Worm (Caenorhabditis elegans) whole organism, L1 larva: ENCODE measurements around the gene Y39A1A.21.
A peak's percentile ranks its signal among the peaks of the same experiment; 100 is the strongest.

ENCODE experiments used
- F16B12.6 ChIP-seq: fragments of 150-350 bp; optimal IDR thresholded peaks from 2 replicates; lab custom pipeline; 2014; ENCODE audit warnings: missing biosample characterization, missing genetic modification characterization
- aly-2 ChIP-seq: fragments of 150-350 bp; optimal IDR thresholded peaks from 2 replicates; lab custom pipeline; 2014; ENCODE audit warnings: missing biosample characterization, missing genetic modification characterization
- blmp-1 ChIP-seq: fragments of 150-350 bp; optimal IDR thresholded peaks from 2 replicates; lab custom pipeline; 2014; ENCODE audit warnings: missing biosample characterization, missing genetic modification characterization
- ceh-82 ChIP-seq, 3 experiments: fragments of 150-350 bp in 1 of 3; sonication (generic microtip) in 2 of 3; optimal IDR thresholded peaks; 2 replicates each; lab custom pipeline; 2014 to 2017; ENCODE audit warnings: missing biosample characterization in 3 of 3, missing genetic modification characterization in 3 of 3
- ceh-90 ChIP-seq: sonication (generic microtip); optimal IDR thresholded peaks from 2 replicates; lab custom pipeline; 2016; ENCODE audit warnings: missing genetic modification characterization, missing compliant biosample characterization
- efl-1 ChIP-seq, 4 experiments: fragments of 150-350 bp; optimal IDR thresholded peaks in 3 of 4; peaks in 1 of 4; 1 replicate in 1 of 4; 2 replicates in 3 of 4; lab custom pipeline; 2014; ENCODE audit warnings: missing biosample characterization in 2 of 4, missing genetic modification characterization in 2 of 4, missing genetic modification reagents in 2 of 4
- elt-2 ChIP-seq: sonication (generic microtip); optimal IDR thresholded peaks from 2 replicates; lab custom pipeline; 2016; ENCODE audit warnings: missing genetic modification characterization, mild to moderate bottlenecking, inconsistent platforms, missing compliant biosample characterization, missing genetic modification reagents
- elt-3 ChIP-seq, 6 experiments: fragments of 150-350 bp in 1 of 6; sonication (generic microtip); optimal IDR thresholded peaks; 2 replicates each; lab custom pipeline; 2017 to 2018; ENCODE audit warnings: missing biosample characterization in 6 of 6, missing genetic modification characterization in 6 of 6, inconsistent platforms in 1 of 6
- fkh-10 ChIP-seq: sonication (generic microtip); optimal IDR thresholded peaks from 2 replicates; lab custom pipeline; 2017; ENCODE audit warnings: missing biosample characterization, missing genetic modification reagents, missing genetic modification characterization
- fkh-4 ChIP-seq: sonication (generic microtip); optimal IDR thresholded peaks from 2 replicates; lab custom pipeline; 2016; ENCODE audit warnings: missing compliant biosample characterization, missing genetic modification characterization, borderline replicate concordance
- grh-1 ChIP-seq: fragments of 200-800 bp; sonication (Bioruptor generic); IDR thresholded peaks from 2 replicates; pipeline ENCODE4 v1.3.6; 2022; ENCODE audit warnings: missing genetic modification reagents, missing genetic modification characterization, missing compliant biosample characterization
- irx-1 ChIP-seq: sonication (generic microtip); optimal IDR thresholded peaks from 2 replicates; lab custom pipeline; 2016; ENCODE audit warnings: missing genetic modification characterization, missing compliant biosample characterization
- lin-13 ChIP-seq: fragments of 150-350 bp; optimal IDR thresholded peaks from 2 replicates; lab custom pipeline; 2014; ENCODE audit warnings: missing biosample characterization, missing genetic modification reagents, missing genetic modification characterization
- lin-14 ChIP-seq: fragments of 200-800 bp; sonication (Bioruptor generic); optimal IDR thresholded peaks from 2 replicates; lab custom pipeline; 2018; ENCODE audit warnings: mild to moderate bottlenecking, missing genetic modification characterization, moderate library complexity, missing compliant biosample characterization
- lin-15B ChIP-seq: fragments of 150-350 bp; sonication (generic microtip); optimal IDR thresholded peaks from 3 replicates; lab custom pipeline; 2014; ENCODE audit warnings: missing biosample characterization, missing genetic modification characterization
- lin-35 ChIP-seq, 2 experiments: fragments of 150-350 bp; optimal IDR thresholded peaks; 2 replicates each; lab custom pipeline; 2014; ENCODE audit warnings: missing biosample characterization in 2 of 2, missing genetic modification characterization in 2 of 2, missing genetic modification reagents in 2 of 2
- lsy-2 ChIP-seq, 2 experiments: fragments of 150-350 bp; optimal IDR thresholded peaks; 2 replicates each; lab custom pipeline; 2014; ENCODE audit warnings: missing biosample characterization in 2 of 2, missing genetic modification characterization in 2 of 2
- mab-9 ChIP-seq: fragments of 200-800 bp; sonication (Bioruptor generic); IDR thresholded peaks from 2 replicates; pipeline ENCODE4 v1.3.6; 2022; ENCODE audit warnings: missing genetic modification reagents, missing genetic modification characterization, missing compliant biosample characterization
- mdl-1 ChIP-seq, 2 experiments: fragments of 150-350 bp; optimal IDR thresholded peaks; 2 replicates each; lab custom pipeline; 2014 to 2017; ENCODE audit warnings: missing biosample characterization in 2 of 2, missing genetic modification characterization in 2 of 2, inconsistent platforms in 1 of 2
- nhr-20 ChIP-seq: sonication (generic microtip); optimal IDR thresholded peaks from 2 replicates; lab custom pipeline; 2016; ENCODE audit warnings: mild to moderate bottlenecking, missing genetic modification characterization, missing compliant biosample characterization
- nhr-71 ChIP-seq: sonication (generic microtip); optimal IDR thresholded peaks from 2 replicates; lab custom pipeline; 2016; ENCODE audit warnings: mild to moderate bottlenecking, missing genetic modification characterization, moderate library complexity, missing compliant biosample characterization
- nhr-77 ChIP-seq: fragments of 150-350 bp; optimal IDR thresholded peaks from 2 replicates; lab custom pipeline; 2014; ENCODE audit warnings: missing biosample characterization, missing genetic modification characterization
- nhr-85 ChIP-seq: sonication (generic microtip); peaks from one replicate; lab custom pipeline; 2016; ENCODE audit warnings: missing genetic modification characterization, inconsistent platforms, missing compliant biosample characterization
- skn-1 ChIP-seq: fragments of 150-350 bp; optimal IDR thresholded peaks from 2 replicates; lab custom pipeline; 2014; ENCODE audit warnings: missing biosample characterization, missing genetic modification characterization
- snu-23 ChIP-seq: sonication (generic microtip); optimal IDR thresholded peaks from 2 replicates; lab custom pipeline; 2016; ENCODE audit warnings: missing genetic modification characterization, missing compliant biosample characterization
- tbx-2 ChIP-seq: sonication (generic microtip); optimal IDR thresholded peaks from 2 replicates; lab custom pipeline; 2016; ENCODE audit warnings: missing genetic modification characterization, missing compliant biosample characterization
- unc-30 ChIP-seq: sonication (generic microtip); optimal IDR thresholded peaks from 2 replicates; lab custom pipeline; 2017; ENCODE audit warnings: missing biosample characterization, missing genetic modification characterization
- unc-62 ChIP-seq: fragments of 150-350 bp; optimal IDR thresholded peaks from 2 replicates; lab custom pipeline; 2014; ENCODE audit warnings: missing biosample characterization, missing genetic modification reagents, missing genetic modification characterization
- xbp-1 ChIP-seq: sonication (generic microtip); optimal IDR thresholded peaks from 2 replicates; lab custom pipeline; 2016; ENCODE audit warnings: missing genetic modification characterization, missing compliant biosample characterization
- ztf-4 ChIP-seq: fragments of 150-350 bp; optimal IDR thresholded peaks from 2 replicates; lab custom pipeline; 2014; ENCODE audit warnings: missing biosample characterization, missing genetic modification characterization

Y39A1A.21 gene

DNA sequence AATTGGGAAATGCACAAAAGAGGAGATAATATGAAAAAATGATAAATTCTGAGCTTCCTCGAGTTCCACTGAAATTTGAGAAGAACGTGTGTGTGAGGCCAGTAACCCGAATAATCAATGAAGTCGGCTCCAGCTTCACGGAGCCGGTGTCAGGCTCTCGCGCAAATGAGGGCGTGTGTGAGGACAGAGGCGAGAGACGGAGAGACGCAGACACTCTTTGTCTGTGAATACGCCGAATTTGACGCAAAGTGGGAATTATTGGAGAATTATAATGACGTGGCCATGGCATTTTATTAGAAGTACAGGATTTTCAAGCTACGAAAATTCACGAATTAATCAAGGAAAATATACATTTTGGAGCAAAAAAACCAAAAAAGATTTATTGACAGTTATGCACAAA, 33.1 kb upstream of the Y39A1A.21 start (continued):
- TF ChIP-seq nhr-20 (peak; percentile 47), snu-23 (GFP tag; lab: Kevin White, UChicago) (peak; percentile 71), unc-62 (GFP tag; lab: Kevin White, UChicago) (no peak), F16B12.6 (tag; lab: Kevin White, UChicago) (peak; percentile 88), skn-1 (tag; lab: Kevin White, UChicago) (peak; percentile 8), fkh-10 (GFP tag; lab: Kevin White, UChicago) (no peak), lsy-2 (tag; optimal IDR thresholded peaks at IDR 0.05; lab: Kevin White, UChicago) (peak; percentile 21 to 70), lin-35 (GFP tag; optimal IDR thresholded peaks at IDR 0.05; lab: Kevin White, UChicago) (peak; percentile 64 to 68), nhr-71 (peak; percentile 65), elt-3 (tag; optimal IDR thresholded peaks at IDR 0.05; lab: Kevin White, UChicago) (no peak)

DNA sequence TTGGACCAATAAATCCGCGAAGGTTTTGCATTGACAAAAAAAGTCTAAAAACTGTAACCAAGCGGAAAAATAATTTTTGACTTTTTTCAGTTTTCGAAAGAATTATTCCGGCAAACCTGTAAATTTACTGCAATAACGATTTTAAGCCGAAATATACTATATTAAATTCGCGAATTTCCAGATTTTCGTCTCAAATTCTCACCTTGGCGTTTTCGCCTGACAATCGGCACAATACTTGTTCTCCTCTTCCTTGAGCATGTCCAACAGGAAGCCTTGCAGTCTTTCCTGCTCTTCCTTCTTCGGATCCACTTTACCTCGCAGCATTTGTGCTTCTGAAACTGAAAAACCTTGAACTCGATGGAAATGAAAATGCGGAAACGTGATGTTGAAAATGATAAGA, 32.6 kb upstream of the Y39A1A.21 start, which contains the start of gene smap-1:
Gene smap-1, minus strand, starts transcription at position 338 of the 400 bp plus-strand sequence.
- no peak for TF ChIP-seq unc-30
- no peak for TF ChIP-seq efl-1 (optimal IDR thresholded peaks at IDR 0.05; lab: Kevin White, UChicago)
- peak in 1 of 2 experiments; percentile 89 for TF ChIP-seq efl-1 (GFP tag; optimal IDR thresholded peaks at IDR 0.05 in 1 of 2; lab: Kevin White, UChicago)

DNA sequence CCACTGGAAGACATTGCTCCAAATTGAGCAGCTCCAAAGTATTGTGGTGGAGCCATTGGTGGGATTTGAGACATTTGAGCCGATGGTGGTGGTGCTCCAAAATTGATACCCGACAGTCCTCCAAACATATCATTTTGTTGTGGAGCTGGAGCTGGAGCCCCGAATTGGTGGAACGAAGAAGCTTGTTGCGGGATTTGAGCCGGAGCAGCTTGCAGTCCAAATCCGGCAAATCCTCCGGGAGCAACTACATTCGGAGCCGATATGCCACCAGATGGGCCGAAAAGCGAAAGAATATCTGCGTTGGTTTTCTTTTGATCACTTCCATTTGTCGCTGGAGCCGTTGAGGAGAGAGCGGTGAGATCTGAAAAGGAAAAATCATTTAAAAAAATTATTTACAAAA, 31.3 kb upstream of the Y39A1A.21 start:
- TF ChIP-seq nhr-20 (no peak), efl-1 (optimal IDR thresholded peaks at IDR 0.05; lab: Kevin White, UChicago) (no peak), efl-1 (GFP tag; optimal IDR thresholded peaks at IDR 0.05 in 1 of 2; lab: Kevin White, UChicago) (peak in 1 of 2 experiments; percentile 25)

DNA sequence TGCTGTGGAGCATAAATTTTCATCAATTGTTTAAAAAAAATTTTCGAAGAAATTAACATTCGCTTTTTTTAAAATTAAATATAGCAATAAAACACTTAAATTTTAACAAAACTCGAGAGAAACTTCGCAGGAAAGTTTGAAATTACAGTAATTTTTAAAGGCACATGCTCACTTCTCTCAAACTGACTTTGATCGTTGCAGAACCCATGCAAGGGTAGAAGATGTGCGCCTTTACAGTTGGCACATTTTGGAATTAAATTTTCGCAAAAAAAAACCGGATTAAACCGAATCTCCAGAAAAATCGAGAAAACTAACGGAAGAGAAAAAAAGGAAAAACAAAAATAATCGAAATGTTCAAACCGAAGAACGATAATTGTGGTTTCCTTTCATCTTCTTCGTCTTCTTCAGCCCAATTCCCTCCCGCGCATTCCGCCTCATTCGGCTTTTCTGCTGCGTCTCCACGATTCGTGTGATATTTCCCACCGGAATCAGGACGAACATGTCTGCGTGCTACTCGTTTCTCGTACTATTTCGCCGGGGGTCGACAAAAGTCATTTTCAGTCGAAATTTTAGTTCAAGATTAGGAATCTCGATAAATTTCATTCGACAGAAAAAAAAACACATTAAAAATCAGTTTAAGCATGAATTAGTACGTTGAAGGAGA, 29.6 kb upstream of the Y39A1A.21 start:
- TF ChIP-seq lin-35 (GFP tag; optimal IDR thresholded peaks at IDR 0.05; lab: Kevin White, UChicago) (peak in 1 of 2 experiments; percentile 26), elt-3 (tag; optimal IDR thresholded peaks at IDR 0.05; lab: Kevin White, UChicago) (peak in 1 of 6 experiments; percentile 4), ceh-82 (tag; optimal IDR thresholded peaks at IDR 0.05; lab: Kevin White, UChicago) (no peak), ceh-90 (tag; lab: Kevin White, UChicago) (no peak), efl-1 (optimal IDR thresholded peaks at IDR 0.05; lab: Kevin White, UChicago) (peak; percentile 11 to 35), efl-1 (GFP tag; optimal IDR thresholded peaks at IDR 0.05 in 1 of 2; lab: Kevin White, UChicago) (peak in 1 of 2 experiments; percentile 33), elt-2 (no peak), mdl-1 (tag; optimal IDR thresholded peaks at IDR 0.05; lab: Kevin White, UChicago) (no peak), lin-15B (no peak), ztf-4 (tag; lab: Kevin White, UChicago) (no peak), lin-14 (peak; percentile 47), grh-1 (GFP tag; lab: Robert Waterston, UW) (0 out of 2 replicates have a peak, but pooled peaks have one; percentile 31), lin-13 (no peak), mab-9 (GFP tag; lab: Robert Waterston, UW) (no peak), blmp-1 (tag; lab: Kevin White, UChicago) (peak; percentile 76), irx-1 (tag; lab: Kevin White, UChicago) (no peak), aly-2 (tag; lab: Kevin White, UChicago) (no peak), xbp-1 (tag; lab: Kevin White, UChicago) (no peak), nhr-85 (peak; percentile 35)
- TF ChIP-seq, all 84 proteins: peak for 7

DNA sequence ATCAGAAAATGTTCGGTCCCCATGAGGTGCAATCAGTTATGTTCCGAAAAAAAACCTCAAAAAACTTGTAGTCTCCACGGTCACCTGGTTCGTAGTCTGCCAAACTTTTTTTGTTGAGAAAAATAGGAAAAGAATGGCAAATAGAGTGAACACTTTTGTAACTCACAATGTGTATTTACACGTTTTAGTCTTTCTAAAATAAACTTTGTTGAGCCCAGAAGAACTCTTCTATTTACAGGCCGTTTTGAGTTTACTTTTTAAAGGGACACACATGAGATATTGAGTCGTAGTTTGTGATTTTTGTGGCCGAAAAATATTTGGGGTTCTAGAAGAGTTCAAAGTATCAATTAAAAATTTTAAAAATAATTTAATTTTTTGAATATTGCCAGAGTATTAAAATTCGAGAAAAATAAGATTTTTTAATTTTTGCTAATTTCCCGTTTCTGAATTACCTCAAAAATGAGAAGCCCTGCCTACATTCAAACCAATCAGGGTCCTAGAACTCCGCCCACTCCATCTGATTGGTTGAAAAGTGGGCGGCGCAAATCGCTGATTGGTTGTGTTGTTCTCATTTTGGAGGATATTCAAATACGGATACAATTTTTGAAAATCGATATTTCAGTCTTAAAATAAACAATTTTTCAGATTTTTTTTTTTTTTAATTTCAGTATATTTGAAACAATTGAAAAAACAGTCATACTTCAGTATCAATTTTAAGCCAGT, 27.9 kb upstream of the Y39A1A.21 start:
- peak; percentile 2 for TF ChIP-seq tbx-2 (tag; lab: Kevin White, UChicago)
- peak; percentile 28 for TF ChIP-seq nhr-77 (tag; lab: Kevin White, UChicago)
- TF ChIP-seq lin-14: peak; percentile 39
- TF ChIP-seq efl-1 (optimal IDR thresholded peaks at IDR 0.05; lab: Kevin White, UChicago): no peak
- peak in 1 of 2 experiments; percentile 47 for TF ChIP-seq efl-1 (GFP tag; optimal IDR thresholded peaks at IDR 0.05 in 1 of 2; lab: Kevin White, UChicago)
- TF ChIP-seq skn-1 (tag; lab: Kevin White, UChicago): peak; percentile 13
- TF ChIP-seq fkh-4 (tag; lab: Kevin White, UChicago): no peak
